Fruit fly (Drosophila melanogaster): Measurements from ENCODE around the gene Trp1.

Gene Trp1

dm6 chr2L:10009293-10009695 lies at the start of gene Trp1:
Trp1 (plus strand) TSS chr2L:10009381.
- peak; percentile 57 for TF ChIP-seq Vsx2 (GFP tag; optimal IDR thresholded peaks at IDR 0.05; ENCODE audit: partially characterized antibody)
- TF ChIP-seq brk (GFP tag; optimal IDR thresholded peaks at IDR 0.05), result peak; percentile 18
- TF ChIP-seq woc (GFP tag; optimal IDR thresholded peaks at IDR 0.05), result peak; percentile 12
- peak; percentile 23 for TF ChIP-seq Hnf4 (GFP tag; optimal IDR thresholded peaks at IDR 0.05)
- TF ChIP-seq tai (GFP tag; optimal IDR thresholded peaks at IDR 0.05), result peak; percentile 61
- TF ChIP-seq rgr (GFP tag; optimal IDR thresholded peaks at IDR 0.05), result no peak
- no peak for TF ChIP-seq psq (GFP tag; optimal IDR thresholded peaks at IDR 0.05)
- TF ChIP-seq Hr83 (GFP tag; optimal IDR thresholded peaks at IDR 0.05; ENCODE audit: poor library complexity, severe bottlenecking), result peak; percentile 37

- TF ChIP-seq Dif (GFP tag; optimal IDR thresholded peaks at IDR 0.05; ENCODE audit: partially characterized antibody) (no peak), Rel (GFP tag; optimal IDR thresholded peaks at IDR 0.05) (no peak), Rel (tag; optimal IDR thresholded peaks at IDR 0.05) (peak; percentile 82), sv (GFP tag; optimal IDR thresholded peaks at IDR 0.05) (no peak), rgr (GFP tag; optimal IDR thresholded peaks at IDR 0.05) (no peak), dmrt93B (GFP tag; optimal IDR thresholded peaks at IDR 0.05) (no peak)
Measured at dm6 chr2L:9960758-9961157, 48.4 kb upstream of the Trp1 start.

- TF ChIP-seq foxo (GFP tag; optimal IDR thresholded peaks at IDR 0.05) (peak in 1 of 2 experiments; percentile 14), Abd-B (GFP tag; optimal IDR thresholded peaks at IDR 0.05) (no peak), Rel (GFP tag; optimal IDR thresholded peaks at IDR 0.05) (no peak), Rel (tag; optimal IDR thresholded peaks at IDR 0.05) (no peak), HLH106 (tag; optimal IDR thresholded peaks at IDR 0.05) (peak; percentile 24), Sp1 (GFP tag; optimal IDR thresholded peaks at IDR 0.05) (peak; percentile 42), rgr (GFP tag; optimal IDR thresholded peaks at IDR 0.05) (peak; percentile 61)
Measured at dm6 chr2L:9963603-9964042, 45.6 kb upstream of the Trp1 start, which contains the start of gene CG5850. CG5850 (minus strand) TSS chr2L:9963949.

dm6 chr2L:9966983-9967737 lies 42.0 kb upstream of the Trp1 start, which contains the start of the genes Dref and RpL13:
Dref (minus strand) TSS chr2L:9967229.
RpL13 (plus strand) TSS chr2L:9967313.
- TF ChIP-seq dmrt93B (GFP tag; optimal IDR thresholded peaks at IDR 0.05), result peak; percentile 86
- no peak for TF ChIP-seq Vsx2 (GFP tag; optimal IDR thresholded peaks at IDR 0.05; ENCODE audit: partially characterized antibody)
- TF ChIP-seq jim (GFP tag; optimal IDR thresholded peaks at IDR 0.05), result no peak
- TF ChIP-seq Jra (GFP tag; optimal IDR thresholded peaks at IDR 0.05), result peak; percentile 71
- TF ChIP-seq foxo (GFP tag; optimal IDR thresholded peaks at IDR 0.05), result peak; percentile 67 to 73
- TF ChIP-seq h (GFP tag; optimal IDR thresholded peaks at IDR 0.05), result peak; percentile 90
- TF ChIP-seq Dif (GFP tag; optimal IDR thresholded peaks at IDR 0.05; ENCODE audit: partially characterized antibody), result no peak
- peak; percentile 88 for TF ChIP-seq br (GFP tag; optimal IDR thresholded peaks at IDR 0.05)
- TF ChIP-seq Dfd (GFP tag; optimal IDR thresholded peaks at IDR 0.05), result no peak
- peak; percentile 81 for TF ChIP-seq HLH106 (tag; optimal IDR thresholded peaks at IDR 0.05)
- no peak for TF ChIP-seq CrebA (GFP tag; optimal IDR thresholded peaks at IDR 0.05; ENCODE audit: borderline replicate concordance)
- TF ChIP-seq fru (GFP tag; optimal IDR thresholded peaks at IDR 0.05), result peak; percentile 83
- peak; percentile 94 for TF ChIP-seq Hr83 (GFP tag; optimal IDR thresholded peaks at IDR 0.05; ENCODE audit: poor library complexity, severe bottlenecking)
- TF ChIP-seq CG9705 (GFP tag; optimal IDR thresholded peaks at IDR 0.05), result peak; percentile 88
- no peak for TF ChIP-seq sage (GFP tag; optimal IDR thresholded peaks at IDR 0.05)
- peak; percentile 57 for TF ChIP-seq CG32264 (GFP tag; optimal IDR thresholded peaks at IDR 0.05)
- TF ChIP-seq sv (GFP tag; optimal IDR thresholded peaks at IDR 0.05), result peak; percentile 65
- TF ChIP-seq Myc (optimal IDR thresholded peaks at IDR 0.05), result peak; percentile 77
- no peak for TF ChIP-seq Hr78 (GFP tag; optimal IDR thresholded peaks at IDR 0.05)
- TF ChIP-seq tai (GFP tag; optimal IDR thresholded peaks at IDR 0.05), result no peak
- no peak for TF ChIP-seq usp (GFP tag; optimal IDR thresholded peaks at IDR 0.05)
- TF ChIP-seq GATAd (GFP tag; optimal IDR thresholded peaks at IDR 0.05), result no peak
- no peak for TF ChIP-seq N (GFP tag; optimal IDR thresholded peaks at IDR 0.05)
- TF ChIP-seq dl (GFP tag; optimal IDR thresholded peaks at IDR 0.05; ENCODE audit: insufficient read depth in 1 of 2, partially characterized antibody in 2 of 2), result no peak
- peak; percentile 74 for TF ChIP-seq ey (GFP tag; optimal IDR thresholded peaks at IDR 0.05)
- TF ChIP-seq OdsH (GFP tag; optimal IDR thresholded peaks at IDR 0.05), result peak; percentile 88
- no peak for TF ChIP-seq Abd-B (GFP tag; optimal IDR thresholded peaks at IDR 0.05)
- peak; percentile 84 for TF ChIP-seq Hnf4 (GFP tag; optimal IDR thresholded peaks at IDR 0.05)
- peak; percentile 53 for TF ChIP-seq dsf (GFP tag; optimal IDR thresholded peaks at IDR 0.05; ENCODE audit: borderline replicate concordance)
- peak; percentile 60 for TF ChIP-seq psq (GFP tag; optimal IDR thresholded peaks at IDR 0.05)
- TF ChIP-seq rgr (GFP tag; optimal IDR thresholded peaks at IDR 0.05), result peak; percentile 88
- no peak for TF ChIP-seq Rel (GFP tag; optimal IDR thresholded peaks at IDR 0.05)
- TF ChIP-seq Rel (tag; optimal IDR thresholded peaks at IDR 0.05), result peak; percentile 80
- TF ChIP-seq Mio (GFP tag; optimal IDR thresholded peaks at IDR 0.05), result peak; percentile 43
- TF ChIP-seq Sp1 (GFP tag; optimal IDR thresholded peaks at IDR 0.05), result peak; percentile 93
- TF ChIP-seq pan (optimal IDR thresholded peaks at IDR 0.05), result no peak
- no peak for TF ChIP-seq brk (GFP tag; optimal IDR thresholded peaks at IDR 0.05)
- no peak for TF ChIP-seq lola (GFP tag; optimal IDR thresholded peaks at IDR 0.05)
- TF ChIP-seq woc (GFP tag; optimal IDR thresholded peaks at IDR 0.05), result peak; percentile 53

Measured in whole organism, wandering third instar larva.